Worm (Caenorhabditis elegans) whole organism, mixed stage, embryonic: Measurements from ENCODE around the gene F53A9.1.

Experiments used
- bed-3 ChIP-seq: fragments of 200-800 bp; sonication (Bioruptor generic); optimal IDR thresholded peaks from 3 replicates; lab custom pipeline; 2018; ENCODE audit warnings: mild to moderate bottlenecking, missing genetic modification characterization, moderate library complexity, missing compliant biosample characterization
- ceh-39 ChIP-seq: fragments of 150-350 bp; optimal IDR thresholded peaks from 2 replicates; lab custom pipeline; 2014; ENCODE audit warnings: missing biosample characterization, missing genetic modification characterization
- elt-1 ChIP-seq: sonication (generic microtip); optimal IDR thresholded peaks from 2 replicates; lab custom pipeline; 2017; ENCODE audit warnings: missing genetic modification characterization, mild to moderate bottlenecking, missing compliant biosample characterization, antibody characterized with exemption, moderate library complexity, borderline replicate concordance; ENCODE audit not compliant: insufficient read depth
- hlh-1 ChIP-seq: fragments of 150-350 bp; optimal IDR thresholded peaks from 2 replicates; lab custom pipeline; 2014; ENCODE audit warnings: missing biosample characterization, missing genetic modification reagents, missing genetic modification characterization
- mab-5 ChIP-seq: fragments of 150-350 bp; optimal IDR thresholded peaks from 2 replicates; lab custom pipeline; 2014; ENCODE audit warnings: missing biosample characterization, missing genetic modification characterization
- nhr-237 ChIP-seq: fragments of 150-350 bp; optimal IDR thresholded peaks from 2 replicates; lab custom pipeline; 2014; ENCODE audit warnings: missing biosample characterization, missing genetic modification characterization
- nhr-76 ChIP-seq: sonication (generic microtip); optimal IDR thresholded peaks from 2 replicates; lab custom pipeline; 2017; ENCODE audit warnings: missing biosample characterization, missing genetic modification characterization
- snpc-4 ChIP-seq: fragments of 150-350 bp; optimal IDR thresholded peaks from 2 replicates; lab custom pipeline; 2014; ENCODE audit warnings: missing biosample characterization, missing genetic modification characterization
- unc-62 ChIP-seq: fragments of 150-350 bp; optimal IDR thresholded peaks from 2 replicates; lab custom pipeline; 2014; ENCODE audit warnings: missing biosample characterization, missing genetic modification reagents, missing genetic modification characterization
- zip-8 ChIP-seq: fragments of 150-350 bp; optimal IDR thresholded peaks from 2 replicates; lab custom pipeline; 2014; ENCODE audit warnings: missing biosample characterization, missing genetic modification characterization

The F53A9.1 gene

ce11 chrX:8755987-8756386 is 44.6 kb downstream of the F53A9.1 start:
- TF ChIP-seq mab-5 (tag; lab: Kevin White, UChicago), result no peak
- TF ChIP-seq snpc-4, result no peak
- TF ChIP-seq elt-1 (tag; lab: Kevin White, UChicago), result no peak
- no peak for TF ChIP-seq hlh-1 (tag; lab: Kevin White, UChicago)
- no peak for TF ChIP-seq nhr-76
- no peak for TF ChIP-seq ceh-39
- no peak for TF ChIP-seq zip-8 (tag; lab: Kevin White, UChicago)
- TF ChIP-seq bed-3 (GFP tag; lab: Kevin White, UChicago), result no peak

- TF ChIP-seq nhr-237 (no peak), unc-62 (GFP tag; lab: Kevin White, UChicago) (peak; percentile 13)
These were observed 49.7 kb downstream of the F53A9.1 start for ce11 chrX:8761060-8761459.
